Worm (Caenorhabditis elegans) whole organism, L3 larva: ENCODE measurements around the gene bcl-7.

Experiments
- R02D3.7 ChIP-seq: fragments of 150-350 bp; optimal IDR thresholded peaks from 2 replicates; lab custom pipeline; 2014; ENCODE audit warnings: missing biosample characterization, missing genetic modification characterization
- ama-1 ChIP-seq: fragments of 150-350 bp; optimal IDR thresholded peaks from 2 replicates; lab custom pipeline; 2018
- ceh-16 ChIP-seq: sonication (generic microtip); optimal IDR thresholded peaks from 2 replicates; lab custom pipeline; 2017; ENCODE audit warnings: missing biosample characterization, missing genetic modification characterization
- ceh-28 ChIP-seq: fragments of 150-350 bp; optimal IDR thresholded peaks from 2 replicates; lab custom pipeline; 2014; ENCODE audit warnings: missing biosample characterization, missing genetic modification reagents, missing genetic modification characterization
- ceh-82 ChIP-seq: fragments of 150-350 bp; optimal IDR thresholded peaks from 2 replicates; lab custom pipeline; 2014; ENCODE audit warnings: missing biosample characterization, missing genetic modification characterization
- ceh-9 ChIP-seq: sonication (generic microtip); optimal IDR thresholded peaks from 2 replicates; lab custom pipeline; 2018; ENCODE audit warnings: missing biosample characterization, missing genetic modification characterization
- daf-12 ChIP-seq: fragments of 150-350 bp; optimal IDR thresholded peaks from 2 replicates; lab custom pipeline; 2014; ENCODE audit warnings: missing biosample characterization, missing genetic modification reagents, missing genetic modification characterization
- egl-27 ChIP-seq: sonication (generic microtip); optimal IDR thresholded peaks from 4 replicates; lab custom pipeline; 2017; ENCODE audit warnings: missing biosample characterization, missing genetic modification reagents, missing genetic modification characterization
- egl-5 ChIP-seq: fragments of 150-350 bp; optimal IDR thresholded peaks from 2 replicates; lab custom pipeline; 2017; ENCODE audit warnings: missing biosample characterization, missing genetic modification reagents, missing genetic modification characterization, inconsistent platforms
- elt-1 ChIP-seq: fragments of 150-350 bp; optimal IDR thresholded peaks from 2 replicates; lab custom pipeline; 2014; ENCODE audit warnings: missing biosample characterization, missing genetic modification characterization
- elt-2 ChIP-seq: sonication (generic microtip); optimal IDR thresholded peaks from 2 replicates; lab custom pipeline; 2016; ENCODE audit warnings: missing genetic modification reagents, mild to moderate bottlenecking, missing genetic modification characterization, missing compliant biosample characterization
- elt-3 ChIP-seq, 3 experiments: fragments of 150-350 bp in 1 of 3; sonication (generic microtip) in 2 of 3; optimal IDR thresholded peaks; 2 replicates in 2 of 3; 4 replicates in 1 of 3; lab custom pipeline; 2014 to 2017; ENCODE audit warnings: missing biosample characterization in 3 of 3, missing genetic modification characterization in 3 of 3
- eor-1 ChIP-seq, 2 experiments: fragments of 150-350 bp; optimal IDR thresholded peaks; 2 replicates each; lab custom pipeline; 2014 to 2018; ENCODE audit warnings: missing biosample characterization in 2 of 2, missing genetic modification characterization in 2 of 2
- fkh-10 ChIP-seq: sonication (generic microtip); optimal IDR thresholded peaks from 2 replicates; lab custom pipeline; 2017; ENCODE audit warnings: missing biosample characterization, missing genetic modification reagents, missing genetic modification characterization
- fkh-2 ChIP-seq: fragments of 150-350 bp; optimal IDR thresholded peaks from 2 replicates; lab custom pipeline; 2014; ENCODE audit warnings: missing biosample characterization, missing genetic modification reagents, missing genetic modification characterization
- fos-1 ChIP-seq: fragments of 150-350 bp; optimal IDR thresholded peaks from 2 replicates; lab custom pipeline; 2014; ENCODE audit warnings: missing biosample characterization, missing genetic modification characterization
- hmg-11 ChIP-seq: sonication (generic microtip); optimal IDR thresholded peaks from 2 replicates; lab custom pipeline; 2016; ENCODE audit warnings: missing genetic modification characterization, missing compliant biosample characterization
- jun-1 ChIP-seq: fragments of 150-350 bp; optimal IDR thresholded peaks from 2 replicates; lab custom pipeline; 2014; ENCODE audit warnings: missing biosample characterization, missing genetic modification reagents, missing genetic modification characterization
- lin-39 ChIP-seq: fragments of 150-350 bp; optimal IDR thresholded peaks from 2 replicates; lab custom pipeline; 2018; ENCODE audit warnings: missing biosample characterization, missing genetic modification reagents, missing genetic modification characterization
- mdl-1 ChIP-seq: fragments of 150-350 bp; optimal IDR thresholded peaks from 2 replicates; lab custom pipeline; 2014; ENCODE audit warnings: missing biosample characterization, missing genetic modification characterization
- mml-1 ChIP-seq: fragments of 150-350 bp; sonication (generic microtip); optimal IDR thresholded peaks from 3 replicates; lab custom pipeline; 2014; ENCODE audit warnings: missing biosample characterization, missing genetic modification characterization
- nfya-1 ChIP-seq: sonication (generic microtip); optimal IDR thresholded peaks from 2 replicates; lab custom pipeline; 2017; ENCODE audit warnings: missing genetic modification characterization, mild to moderate bottlenecking, missing compliant biosample characterization, antibody characterized with exemption, moderate library complexity; ENCODE audit not compliant: insufficient read depth
- nhr-11 ChIP-seq: fragments of 150-350 bp; optimal IDR thresholded peaks from 2 replicates; lab custom pipeline; 2014; ENCODE audit warnings: missing biosample characterization, missing genetic modification characterization
- nhr-12 ChIP-seq: fragments of 150-350 bp; optimal IDR thresholded peaks from 2 replicates; lab custom pipeline; 2014; ENCODE audit warnings: missing biosample characterization, missing genetic modification characterization
- nhr-23 ChIP-seq: fragments of 150-350 bp; optimal IDR thresholded peaks from 2 replicates; lab custom pipeline; 2014; ENCODE audit warnings: missing biosample characterization, missing genetic modification reagents, missing genetic modification characterization
- nhr-237 ChIP-seq: fragments of 150-350 bp; optimal IDR thresholded peaks from 2 replicates; lab custom pipeline; 2014; ENCODE audit warnings: missing biosample characterization, missing genetic modification characterization
- nhr-25 ChIP-seq: sonication (generic microtip); optimal IDR thresholded peaks from 2 replicates; lab custom pipeline; 2017; ENCODE audit warnings: missing biosample characterization, missing genetic modification characterization
- nhr-28 ChIP-seq: fragments of 150-350 bp; optimal IDR thresholded peaks from 2 replicates; lab custom pipeline; 2014; ENCODE audit warnings: missing biosample characterization, missing genetic modification characterization
- nhr-43 ChIP-seq: sonication (generic microtip); optimal IDR thresholded peaks from 2 replicates; lab custom pipeline; 2016; ENCODE audit warnings: mild to moderate bottlenecking, missing genetic modification characterization, missing compliant biosample characterization; ENCODE audit not compliant: poor library complexity, severe bottlenecking
- nhr-67 ChIP-seq: fragments of 150-350 bp; optimal IDR thresholded peaks from 2 replicates; lab custom pipeline; 2014; ENCODE audit warnings: missing biosample characterization, missing genetic modification characterization
- nhr-76 ChIP-seq: fragments of 150-350 bp; sonication (generic microtip); optimal IDR thresholded peaks from 5 replicates; lab custom pipeline; 2014; ENCODE audit warnings: missing biosample characterization, missing genetic modification characterization
- pha-4 ChIP-seq: fragments of 150-350 bp; optimal IDR thresholded peaks from 2 replicates; lab custom pipeline; 2014; ENCODE audit warnings: missing biosample characterization, missing genetic modification reagents, missing genetic modification characterization
- pqm-1 ChIP-seq: fragments of 150-350 bp; optimal IDR thresholded peaks from 2 replicates; lab custom pipeline; 2017; ENCODE audit warnings: missing biosample characterization, missing genetic modification characterization, inconsistent platforms
- sea-2 ChIP-seq: fragments of 150-350 bp; sonication (generic microtip); optimal IDR thresholded peaks from 4 replicates; lab custom pipeline; 2014; ENCODE audit warnings: missing biosample characterization, missing genetic modification reagents, missing genetic modification characterization
- tbx-2 ChIP-seq: sonication (generic microtip); optimal IDR thresholded peaks from 2 replicates; lab custom pipeline; 2016; ENCODE audit warnings: mild to moderate bottlenecking, missing genetic modification characterization, missing compliant biosample characterization
- unc-39 ChIP-seq: sonication (generic microtip); optimal IDR thresholded peaks from 4 replicates; lab custom pipeline; 2017; ENCODE audit warnings: missing biosample characterization, missing genetic modification characterization
- unc-62 ChIP-seq: fragments of 150-350 bp; sonication (generic microtip); optimal IDR thresholded peaks from 4 replicates; lab custom pipeline; 2014; ENCODE audit warnings: missing biosample characterization, missing genetic modification reagents, missing genetic modification characterization
- zag-1 ChIP-seq: fragments of 150-350 bp; optimal IDR thresholded peaks from 2 replicates; lab custom pipeline; 2014; ENCODE audit warnings: missing biosample characterization, missing genetic modification characterization
- ztf-11 ChIP-seq: fragments of 150-350 bp; optimal IDR thresholded peaks from 2 replicates; lab custom pipeline; 2014; ENCODE audit warnings: missing biosample characterization, missing genetic modification characterization
- ztf-4 ChIP-seq: fragments of 150-350 bp; optimal IDR thresholded peaks from 2 replicates; lab custom pipeline; 2014; ENCODE audit warnings: missing biosample characterization, missing genetic modification characterization

The bcl-7 gene

ce11 chrIII:5938013-5938412, 12.1 kb downstream of the bcl-7 start (continued):
- TF ChIP-seq egl-27 (peak; percentile 73), elt-3 (tag; optimal IDR thresholded peaks at IDR 0.05; lab: Kevin White, UChicago) (peak in 1 of 3 experiments; percentile 52)

DNA sequence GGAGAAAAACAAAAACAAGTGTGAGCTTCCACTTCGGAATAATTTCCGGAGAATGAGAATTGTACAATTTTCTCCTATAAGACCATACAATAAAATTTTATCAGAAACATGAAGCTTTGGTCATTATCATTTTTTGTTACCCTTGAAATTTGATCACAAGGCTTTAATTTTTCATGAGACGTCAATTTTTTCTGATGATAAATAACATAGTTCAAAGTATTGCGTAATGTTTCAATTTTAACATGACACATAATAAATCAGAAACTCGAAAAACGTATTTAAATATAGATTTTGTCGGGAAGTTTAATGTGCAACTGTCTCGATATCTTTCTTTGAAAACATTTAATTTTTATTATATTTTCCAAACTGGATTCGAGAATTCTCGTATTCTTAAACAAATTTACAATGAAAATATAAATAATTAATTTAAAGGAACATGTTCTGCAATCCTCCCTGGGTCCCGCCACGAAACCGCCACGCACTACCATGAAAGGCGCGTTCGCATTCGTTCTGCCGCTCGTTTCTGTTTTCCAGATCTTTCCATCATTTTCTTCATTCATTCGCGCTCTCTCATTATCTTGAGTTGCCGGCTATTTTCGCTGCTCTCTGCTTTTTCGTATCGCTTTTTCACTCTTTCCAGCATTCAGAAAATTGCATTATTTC, 13.0 kb downstream of the bcl-7 start:
- TF ChIP-seq zag-1 (tag; lab: Kevin White, UChicago) = no peak
- TF ChIP-seq elt-3 (tag; optimal IDR thresholded peaks at IDR 0.05; lab: Kevin White, UChicago) = no peak
- no peak for TF ChIP-seq ceh-9 (tag; lab: Kevin White, UChicago)
- TF ChIP-seq lin-39 (tag; lab: Kevin White, UChicago) = peak; percentile 13
- peak; percentile 57 for TF ChIP-seq pha-4 (tag; lab: Kevin White, UChicago)
- TF ChIP-seq elt-2 (tag; lab: Kevin White, UChicago) = peak; percentile 69
- no peak for TF ChIP-seq nhr-67 (tag; lab: Kevin White, UChicago)
- no peak for TF ChIP-seq tbx-2 (tag; lab: Kevin White, UChicago)
- TF ChIP-seq pqm-1 = peak; percentile 61
- no peak for TF ChIP-seq nhr-237 (tag; lab: Kevin White, UChicago)
- no peak for TF ChIP-seq fkh-2 (tag; lab: Kevin White, UChicago)

DNA sequence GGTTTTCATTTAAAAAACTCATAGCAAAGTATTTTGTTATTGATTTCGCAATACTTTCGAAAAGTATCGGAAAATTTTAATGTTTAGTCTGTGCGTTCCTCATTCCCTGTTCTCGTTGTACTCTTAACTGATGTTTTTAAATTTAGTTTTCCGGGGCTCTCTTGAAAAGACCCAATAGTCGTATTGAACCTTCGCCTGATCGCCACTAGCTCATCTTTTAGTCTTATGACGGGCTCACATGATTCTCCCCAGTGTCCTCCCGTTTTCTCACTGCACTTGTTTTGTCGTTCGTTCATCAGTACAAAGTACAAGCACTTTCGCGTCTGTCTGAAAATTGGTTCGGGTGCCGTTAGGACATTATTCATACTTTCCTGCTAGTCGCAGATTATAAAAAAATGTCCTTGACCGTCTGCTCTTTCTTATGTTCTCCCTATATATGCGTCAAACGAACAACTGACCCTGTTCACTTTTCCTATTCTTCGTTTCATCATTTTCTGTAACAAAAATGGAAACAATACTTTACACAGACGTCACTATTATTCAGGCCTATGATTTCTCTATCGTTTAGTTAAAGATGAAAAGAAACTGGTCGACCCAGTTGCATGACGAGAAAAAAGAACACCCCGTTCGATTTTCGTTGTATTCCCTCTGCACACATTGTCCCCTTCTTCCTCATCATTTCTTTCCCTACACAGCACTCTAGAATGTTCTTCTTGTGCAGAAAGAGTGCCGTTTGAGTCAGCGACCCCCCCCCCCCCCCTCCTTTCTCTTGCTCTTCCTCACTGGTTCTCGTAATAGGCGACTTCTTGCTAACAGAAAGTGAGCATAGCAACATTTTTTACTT, 13.8 kb downstream of the bcl-7 start, which contains the start of gene ubq-1:
ubq-1 (plus strand) TSS at position 802 of the 844 bp plus-strand sequence.
- TF ChIP-seq nhr-28 (tag; lab: Kevin White, UChicago) = no peak
- TF ChIP-seq sea-2 (GFP tag; lab: Kevin White, UChicago) = no peak
- peak; percentile 28 for TF ChIP-seq hmg-11 (tag; lab: Kevin White, UChicago)
- TF ChIP-seq tbx-2 (tag; lab: Kevin White, UChicago) = no peak
- no peak for TF ChIP-seq ceh-16
- TF ChIP-seq pha-4 (tag; lab: Kevin White, UChicago) = peak; percentile 61
- peak; percentile 59 for TF ChIP-seq ama-1 (lab: Kevin White, UChicago)
- TF ChIP-seq elt-3 (tag; optimal IDR thresholded peaks at IDR 0.05; lab: Kevin White, UChicago) = no peak
- no peak for TF ChIP-seq eor-1 (tag; optimal IDR thresholded peaks at IDR 0.05; lab: Kevin White, UChicago)
- TF ChIP-seq daf-12 = no peak
- no peak for TF ChIP-seq elt-1 (tag; lab: Kevin White, UChicago)
- TF ChIP-seq ceh-82 (tag; lab: Kevin White, UChicago) = peak; percentile 15
- no peak for TF ChIP-seq fkh-2 (tag; lab: Kevin White, UChicago)
- no peak for TF ChIP-seq R02D3.7
- TF ChIP-seq mml-1 (tag; lab: Kevin White, UChicago) = no peak
- TF ChIP-seq nhr-11 (tag; lab: Kevin White, UChicago) = no peak
- peak; percentile 64 for TF ChIP-seq nhr-25 (tag; lab: Kevin White, UChicago)
- TF ChIP-seq egl-5 (tag; lab: Kevin White, UChicago) = no peak
- no peak for TF ChIP-seq unc-62 (GFP tag; lab: Kevin White, UChicago)
- TF ChIP-seq fkh-10 = no peak
- no peak for TF ChIP-seq zag-1 (tag; lab: Kevin White, UChicago)
- TF ChIP-seq elt-2 (tag; lab: Kevin White, UChicago) = peak; percentile 15
- no peak for TF ChIP-seq nhr-12 (tag; lab: Kevin White, UChicago)
- TF ChIP-seq nfya-1 (tag; lab: Kevin White, UChicago) = peak; percentile 24
- no peak for TF ChIP-seq unc-39 (tag; lab: Kevin White, UChicago)
- TF ChIP-seq egl-27 = peak; percentile 15
- peak; percentile 7 for TF ChIP-seq nhr-23 (tag; lab: Kevin White, UChicago)
- TF ChIP-seq ceh-9 (tag; lab: Kevin White, UChicago) = no peak
- TF ChIP-seq nhr-67 (tag; lab: Kevin White, UChicago) = no peak
- no peak for TF ChIP-seq ztf-4 (tag; lab: Kevin White, UChicago)

- TF ChIP-seq nfya-1 (tag; lab: Kevin White, UChicago) (peak; percentile 78), ama-1 (lab: Kevin White, UChicago) (peak; percentile 97), nhr-43 (tag; lab: Kevin White, UChicago) (no peak), fkh-10 (peak; percentile 78), nhr-11 (tag; lab: Kevin White, UChicago) (peak; percentile 31), eor-1 (tag; optimal IDR thresholded peaks at IDR 0.05; lab: Kevin White, UChicago) (no peak), nhr-67 (tag; lab: Kevin White, UChicago) (no peak), tbx-2 (tag; lab: Kevin White, UChicago) (peak; percentile 12), lin-39 (tag; lab: Kevin White, UChicago) (peak; percentile 95), nhr-237 (tag; lab: Kevin White, UChicago) (no peak), ceh-28 (peak; percentile 87), egl-5 (tag; lab: Kevin White, UChicago) (peak; percentile 76), mdl-1 (tag; lab: Kevin White, UChicago) (peak; percentile 78), pqm-1 (peak; percentile 21), ztf-11 (tag; lab: Kevin White, UChicago) (no peak), nhr-25 (tag; lab: Kevin White, UChicago) (peak; percentile 78), nhr-76 (tag; lab: Kevin White, UChicago) (no peak), fos-1 (tag; lab: Kevin White, UChicago) (no peak), hmg-11 (tag; lab: Kevin White, UChicago) (peak; percentile 61), nhr-28 (tag; lab: Kevin White, UChicago) (no peak), mml-1 (tag; lab: Kevin White, UChicago) (no peak), jun-1 (tag; lab: Kevin White, UChicago) (peak; percentile 20), pha-4 (tag; lab: Kevin White, UChicago) (no peak), R02D3.7 (peak; percentile 30)
Measured at ce11 chrIII:5940525-5940974, 14.7 kb downstream of the bcl-7 start.
